Fruit fly (Drosophila melanogaster): ENCODE measurements around the gene CG3277.

DNA sequence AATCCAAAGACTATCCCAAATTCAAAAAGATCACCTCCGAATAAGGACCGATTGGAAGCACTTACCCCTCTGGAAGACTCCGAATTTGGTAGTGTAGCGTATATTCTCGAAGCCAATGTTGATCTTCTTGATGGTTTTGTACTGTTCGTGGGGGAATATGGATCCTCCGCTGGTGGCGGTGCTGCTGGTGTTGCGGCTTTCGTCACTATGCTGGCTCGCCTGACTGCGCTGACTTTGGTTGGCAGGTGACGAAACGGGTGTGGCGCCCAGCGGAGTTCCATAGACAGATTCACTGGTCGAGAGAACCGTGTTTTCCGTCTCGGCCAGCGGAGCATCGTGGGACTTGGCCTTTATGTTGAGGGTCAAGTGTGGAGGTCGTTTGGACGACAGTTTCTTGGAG lies 2.8 kb upstream of the CG3277 start:
- no peak for TF ChIP-seq CTCF (optimal IDR thresholded peaks at IDR 0.05)
- no peak for TF ChIP-seq CG8478 (optimal IDR thresholded peaks at IDR 0.05)

Data from S2 (cell line).